Worm (Caenorhabditis elegans) whole organism, L4/young adult: Measurements from ENCODE around the gene spp-1.

Experiments
- dao-5 ChIP-seq: sonication (generic microtip); optimal IDR thresholded peaks from 2 replicates; lab custom pipeline; 2016; ENCODE audit warnings: missing genotype, missing genetic modification characterization, moderate library complexity, missing compliant biosample characterization
- him-1 ChIP-seq: sonication (generic microtip); optimal IDR thresholded peaks from 2 replicates; lab custom pipeline; 2016; ENCODE audit warnings: missing genotype, missing genetic modification reagents, missing genetic modification characterization, missing compliant biosample characterization

DNA sequence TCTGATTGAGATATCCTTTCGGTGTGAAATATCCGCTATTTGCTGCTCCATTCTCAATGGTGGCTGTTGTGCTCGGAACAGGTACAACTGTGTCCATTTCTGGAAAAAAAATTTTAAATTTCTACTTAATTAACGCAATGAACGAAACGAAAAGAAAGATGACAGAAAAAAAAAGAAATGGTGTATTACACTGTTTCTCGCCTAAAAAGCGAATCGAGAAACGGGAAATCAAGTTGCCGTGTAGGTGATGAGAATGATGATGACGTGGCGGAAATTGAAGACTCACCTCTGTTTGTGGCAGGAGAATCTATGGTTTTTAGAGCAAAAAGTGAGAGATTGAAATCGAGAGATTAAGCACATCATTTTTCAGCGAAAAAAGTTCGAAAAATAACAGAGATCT is 31.0 kb upstream of the spp-1 start, which contains the start of gene C38H2.3:
- TF ChIP-seq dao-5 (tag; lab: Kevin White, UChicago) (no peak), him-1 (tag; lab: Kevin White, UChicago) (no peak)
